Fruit fly (Drosophila melanogaster) whole organism, embryonic: ENCODE measurements around the gene Cortactin.

Source experiments
- Atf6 ChIP-seq: fragments of 200-800 bp; sonication (Bioruptor generic); IDR thresholded peaks from 2 replicates; pipeline ENCODE4 v1.3.6; 2022; ENCODE audit warnings: missing biosample characterization, missing genetic modification characterization
- B-H1 ChIP-seq: fragments of 200-800 bp; sonication (Bioruptor generic); IDR thresholded peaks from 3 replicates; pipeline ENCODE4 v1.3.6; 2022; ENCODE audit warnings: missing biosample characterization, missing genetic modification characterization
- CG10321 ChIP-seq: fragments of 200-800 bp; sonication (Bioruptor generic); IDR thresholded peaks from 2 replicates; pipeline ENCODE4 v1.3.6; 2022; ENCODE audit warnings: missing biosample characterization, missing genetic modification characterization
- CG10462 ChIP-seq: fragments of 200-800 bp; sonication (Bioruptor generic); optimal IDR thresholded peaks from 2 replicates; lab custom pipeline; 2016; ENCODE audit warnings: missing biosample characterization, missing genetic modification characterization
- CG13775 ChIP-seq: fragments of 200-800 bp; sonication (Bioruptor generic); optimal IDR thresholded peaks from 3 replicates; lab custom pipeline; 2017; ENCODE audit warnings: missing biosample characterization, mild to moderate bottlenecking, missing genetic modification characterization
- CG14667 ChIP-seq: fragments of 200-800 bp; sonication (Bioruptor generic); IDR thresholded peaks from 2 replicates; pipeline ENCODE4 v1.3.6; 2022; ENCODE audit warnings: missing biosample characterization, missing genetic modification characterization
- CG15011 ChIP-seq: fragments of 200-800 bp; sonication (Bioruptor generic); optimal IDR thresholded peaks from 3 replicates; lab custom pipeline; 2018; ENCODE audit warnings: missing biosample characterization, mild to moderate bottlenecking, missing genetic modification characterization
- CG17361 ChIP-seq: fragments of 200-800 bp; sonication (Bioruptor generic); IDR thresholded peaks from 3 replicates; pipeline ENCODE4 v1.3.6; 2022; ENCODE audit warnings: missing biosample characterization, missing genetic modification characterization
- CG17385 ChIP-seq: fragments of 200-800 bp; sonication (Bioruptor generic); optimal IDR thresholded peaks from 3 replicates; lab custom pipeline; 2018; ENCODE audit warnings: missing biosample characterization, mild to moderate bottlenecking, missing genetic modification characterization
- CG17829 ChIP-seq: fragments of 200-800 bp; optimal IDR thresholded peaks from 2 replicates; lab custom pipeline; 2019; ENCODE audit warnings: missing biosample characterization, mild to moderate bottlenecking, missing genetic modification characterization, moderate library complexity
- CG1792 ChIP-seq: fragments of 200-800 bp; sonication (Bioruptor generic); optimal IDR thresholded peaks from 2 replicates; lab custom pipeline; 2016; ENCODE audit warnings: missing biosample characterization, missing genetic modification characterization
- CG4360 ChIP-seq: fragments of 200-800 bp; sonication (Bioruptor generic); IDR thresholded peaks from 2 replicates; pipeline ENCODE4 v1.3.6; 2022; ENCODE audit warnings: missing biosample characterization, missing genetic modification characterization
- CG6272 ChIP-seq: fragments of 200-800 bp; sonication (Bioruptor generic); IDR thresholded peaks from 2 replicates; pipeline ENCODE4 v1.3.6; 2022; ENCODE audit warnings: missing biosample characterization, missing genetic modification characterization
- CG6654 ChIP-seq: fragments of 200-800 bp; sonication (Bioruptor generic); optimal IDR thresholded peaks from 2 replicates; lab custom pipeline; 2017; ENCODE audit warnings: missing biosample characterization, mild to moderate bottlenecking, missing genetic modification characterization
- CG6683 ChIP-seq: fragments of 200-800 bp; sonication (Bioruptor generic); optimal IDR thresholded peaks from 2 replicates; lab custom pipeline; 2017; ENCODE audit warnings: missing biosample characterization, mild to moderate bottlenecking, missing genetic modification characterization, missing genetic modification reagents
- CG6813 ChIP-seq: fragments of 200-800 bp; sonication (Bioruptor generic); optimal IDR thresholded peaks from 2 replicates; lab custom pipeline; 2017; ENCODE audit warnings: missing biosample characterization, missing genetic modification characterization, mild to moderate bottlenecking, moderate library complexity, missing genetic modification reagents
- CG8924 ChIP-seq: fragments of 200-800 bp; optimal IDR thresholded peaks from 3 replicates; lab custom pipeline; 2019; ENCODE audit warnings: missing biosample characterization, mild to moderate bottlenecking, missing genetic modification characterization, moderate library complexity
- CG9817 ChIP-seq: fragments of 200-800 bp; sonication (Bioruptor generic); optimal IDR thresholded peaks from 2 replicates; lab custom pipeline; 2018; ENCODE audit warnings: missing biosample characterization, mild to moderate bottlenecking, missing genetic modification characterization, moderate library complexity
- Dbx ChIP-seq: fragments of 200-800 bp; sonication (Bioruptor generic); IDR thresholded peaks from 3 replicates; pipeline ENCODE4 v1.3.6; 2022; ENCODE audit warnings: missing biosample characterization, missing genetic modification characterization
- Gsc ChIP-seq: fragments of 200-800 bp; sonication (Bioruptor generic); IDR thresholded peaks from 2 replicates; pipeline ENCODE4 v1.3.6; 2022; ENCODE audit warnings: missing biosample characterization, missing genetic modification characterization
- H2.0 ChIP-seq: fragments of 200-800 bp; sonication (Bioruptor generic); IDR thresholded peaks from 2 replicates; pipeline ENCODE4 v1.3.6; 2022; ENCODE audit warnings: missing biosample characterization, missing genetic modification characterization
- HLH4C ChIP-seq: fragments of 200-800 bp; sonication (Bioruptor generic); IDR thresholded peaks from 3 replicates; pipeline ENCODE4 v1.3.6; 2022; ENCODE audit warnings: missing biosample characterization, missing genetic modification characterization; ENCODE audit not compliant: partially characterized antibody
- HLHmδ ChIP-seq: fragments of 200-800 bp; sonication (Bioruptor generic); optimal IDR thresholded peaks from 2 replicates; lab custom pipeline; 2018; ENCODE audit warnings: missing biosample characterization, mild to moderate bottlenecking, missing genetic modification characterization, moderate library complexity
- Jarid2 ChIP-seq: fragments of 200-800 bp; sonication (Bioruptor generic); optimal IDR thresholded peaks from 3 replicates; lab custom pipeline; 2017; ENCODE audit warnings: mild to moderate bottlenecking, missing biosample characterization, missing genetic modification reagents, missing genetic modification characterization
- NFAT ChIP-seq: fragments of 200-800 bp; sonication (Bioruptor generic); IDR thresholded peaks from 2 replicates; pipeline ENCODE4 v1.3.6; 2022; ENCODE audit warnings: missing biosample characterization, missing genetic modification characterization
- Nf-YB ChIP-seq: fragments of 200-800 bp; sonication (Bioruptor generic); optimal IDR thresholded peaks from 3 replicates; lab custom pipeline; 2019; ENCODE audit warnings: missing biosample characterization, mild to moderate bottlenecking, missing genetic modification characterization, moderate library complexity
- Oaz ChIP-seq: fragments of 200-800 bp; sonication (Bioruptor generic); IDR thresholded peaks from 2 replicates; pipeline ENCODE4 v1.3.6; 2022; ENCODE audit warnings: missing biosample characterization, missing genetic modification characterization
- Rfx ChIP-seq: fragments of 200-800 bp; sonication (Bioruptor generic); IDR thresholded peaks from 2 replicates; pipeline ENCODE4 v1.3.6; 2022; ENCODE audit warnings: missing biosample characterization, missing genetic modification characterization
- bab2 ChIP-seq: fragments of 200-800 bp; sonication (Bioruptor generic); optimal IDR thresholded peaks from 2 replicates; lab custom pipeline; 2016; ENCODE audit warnings: missing biosample characterization, missing genetic modification characterization
- bbx ChIP-seq: fragments of 200-800 bp; sonication (Bioruptor generic); IDR thresholded peaks from 2 replicates; pipeline ENCODE4 v1.3.6; 2022; ENCODE audit warnings: missing biosample characterization, missing genetic modification characterization; ENCODE audit not compliant: partially characterized antibody
- crp ChIP-seq, 2 experiments: fragments of 200-800 bp; sonication (Bioruptor generic); optimal IDR thresholded peaks; 2 replicates in 1 of 2; 3 replicates in 1 of 2; lab custom pipeline; 2017; ENCODE audit warnings: missing biosample characterization in 2 of 2, missing genetic modification characterization in 2 of 2, mild to moderate bottlenecking in 1 of 2, moderate library complexity in 1 of 2
- dan ChIP-seq: fragments of 200-800 bp; sonication (Bioruptor generic); IDR thresholded peaks from 2 replicates; pipeline ENCODE4 v1.3.6; 2022; ENCODE audit warnings: missing biosample characterization, missing genetic modification characterization
- dysf ChIP-seq: fragments of 200-800 bp; sonication (Bioruptor generic); IDR thresholded peaks from 3 replicates; pipeline ENCODE4 v1.3.6; 2022; ENCODE audit warnings: missing biosample characterization, missing genetic modification characterization
- ewg ChIP-seq: fragments of 200-800 bp; sonication (Bioruptor generic); optimal IDR thresholded peaks from 3 replicates; lab custom pipeline; 2017; ENCODE audit warnings: mild to moderate bottlenecking, missing biosample characterization, missing genetic modification reagents, missing genetic modification characterization
- ftz-f1 ChIP-seq: fragments of 200-800 bp; sonication (Bioruptor generic); optimal IDR thresholded peaks from 2 replicates; lab custom pipeline; 2016; ENCODE audit warnings: missing biosample characterization, missing genetic modification characterization
- gsb-n ChIP-seq: fragments of 200-800 bp; sonication (Bioruptor generic); optimal IDR thresholded peaks from 3 replicates; lab custom pipeline; 2018; ENCODE audit warnings: missing biosample characterization, mild to moderate bottlenecking, missing genetic modification characterization
- hbn ChIP-seq: fragments of 200-800 bp; sonication (Bioruptor generic); IDR thresholded peaks from 2 replicates; pipeline ENCODE4 v1.3.6; 2022; ENCODE audit warnings: missing biosample characterization, missing genetic modification characterization; ENCODE audit not compliant: partially characterized antibody
- ken ChIP-seq: fragments of 200-800 bp; sonication (Bioruptor generic); IDR thresholded peaks from 3 replicates; pipeline ENCODE4 v1.3.6; 2022; ENCODE audit warnings: missing biosample characterization, missing genetic modification characterization
- knrl ChIP-seq: fragments of 200-800 bp; sonication (Bioruptor generic); IDR thresholded peaks from 3 replicates; pipeline ENCODE4 v1.3.6; 2022; ENCODE audit warnings: missing biosample characterization, missing genetic modification characterization; ENCODE audit not compliant: partially characterized antibody
- lola ChIP-seq, 3 experiments: fragments of >200 bp in 2 of 3; fragments of 200-800 bp in 1 of 3; sonication (Bioruptor generic) in 1 of 3; optimal IDR thresholded peaks; 2 replicates each; lab custom pipeline; 2017 to 2019; ENCODE audit warnings: missing biosample characterization in 3 of 3, missing genetic modification characterization in 3 of 3, mild to moderate bottlenecking in 1 of 3, moderate library complexity in 1 of 3
- nerfin-1 ChIP-seq: fragments of 200-800 bp; sonication (Bioruptor generic); optimal IDR thresholded peaks from 3 replicates; lab custom pipeline; 2019; ENCODE audit warnings: missing biosample characterization, mild to moderate bottlenecking, missing genetic modification characterization, moderate library complexity
- peb ChIP-seq: fragments of 200-800 bp; sonication (Bioruptor generic); IDR thresholded peaks from 2 replicates; pipeline ENCODE4 v1.3.6; 2022; ENCODE audit warnings: missing biosample characterization, missing genetic modification characterization
- pho ChIP-seq: fragments of 200-800 bp; sonication (Bioruptor generic); optimal IDR thresholded peaks from 2 replicates; lab custom pipeline; 2016; ENCODE audit warnings: missing biosample characterization, missing genetic modification characterization
- run ChIP-seq: fragments of 200-800 bp; sonication (Bioruptor generic); optimal IDR thresholded peaks from 3 replicates; lab custom pipeline; 2018; ENCODE audit warnings: missing biosample characterization, mild to moderate bottlenecking, missing genetic modification characterization
- tap ChIP-seq: fragments of 200-800 bp; optimal IDR thresholded peaks from 3 replicates; lab custom pipeline; 2019; ENCODE audit warnings: missing biosample characterization, mild to moderate bottlenecking, missing genetic modification characterization, moderate library complexity
- tgo ChIP-seq: fragments of 200-800 bp; sonication (Bioruptor generic); IDR thresholded peaks from 3 replicates; pipeline ENCODE4 v1.3.6; 2022; ENCODE audit warnings: missing biosample characterization, missing genetic modification characterization
- tll ChIP-seq, 2 experiments: fragments of 200-800 bp in 1 of 2; fragments of >200 bp in 1 of 2; sonication (Bioruptor generic) in 1 of 2; optimal IDR thresholded peaks; 2 replicates each; lab custom pipeline; 2017 to 2019; ENCODE audit warnings: missing biosample characterization in 2 of 2, missing genetic modification characterization in 2 of 2, mild to moderate bottlenecking in 1 of 2, moderate library complexity in 1 of 2
- vvl ChIP-seq: fragments of 200-800 bp; sonication (Bioruptor generic); IDR thresholded peaks from 2 replicates; pipeline ENCODE4 v1.3.6; 2022; ENCODE audit warnings: missing biosample characterization, missing genetic modification characterization
- zfh1 ChIP-seq: fragments of 200-800 bp; sonication (Bioruptor generic); IDR thresholded peaks from 3 replicates; pipeline ENCODE4 v1.3.6; 2022; ENCODE audit warnings: missing biosample characterization, missing genetic modification characterization

The Cortactin gene

DNA sequence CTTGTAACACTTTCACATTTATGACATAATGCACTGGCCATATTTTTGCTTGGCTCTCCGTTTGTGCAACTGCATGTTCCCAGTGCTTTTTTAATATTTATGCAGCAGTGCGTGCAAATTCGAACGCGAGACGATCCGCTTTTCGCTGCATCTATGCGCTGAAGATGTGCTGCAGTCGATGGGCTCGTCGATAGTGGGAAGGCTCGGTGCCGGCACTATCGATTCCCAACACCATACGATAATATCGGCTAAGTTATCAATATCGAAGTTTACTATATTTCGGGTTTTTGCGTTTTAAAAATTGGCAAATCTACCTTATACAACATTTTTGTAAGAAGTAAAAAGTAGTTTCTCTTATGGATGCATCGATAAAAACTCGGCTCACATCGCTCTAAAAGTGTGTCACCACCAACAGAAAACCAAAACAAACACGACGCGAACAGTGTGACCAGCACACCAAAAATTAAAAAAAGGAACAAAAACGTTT lies 33.4 kb upstream of the Cortactin start, which contains the start of gene RhoGAP93B (continued):
- TF ChIP-seq Jarid2 (GFP tag; lab: Kevin White, UChicago) (peak; percentile 78), CG8924 (tag; lab: Kevin White, UChicago) (peak; percentile 82), Gsc (GFP tag; lab: Robert Waterston, UW) (0 out of 2 replicates have a peak, but pooled peaks have one; percentile 28), knrl (GFP tag; lab: Robert Waterston, UW) (peak; percentile 100), CG4360 (0 out of 2 replicates have a peak, but pooled peaks have one; percentile 5), pho (peak; percentile 93), NFAT (GFP tag; lab: Robert Waterston, UW) (peak; percentile 94), CG15011 (GFP tag; lab: Kevin White, UChicago) (no peak), nerfin-1 (tag; lab: Kevin White, UChicago) (peak; percentile 82), crp (GFP tag; optimal IDR thresholded peaks at IDR 0.05; lab: Kevin White, UChicago) (peak in 1 of 2 experiments; percentile 44), hbn (GFP tag; lab: Robert Waterston, UW) (peak; percentile 100), CG14667 (GFP tag; lab: Robert Waterston, UW) (peak; percentile 91), Oaz (GFP tag; lab: Robert Waterston, UW) (peak; percentile 87), dan (GFP tag; lab: Robert Waterston, UW) (peak; percentile 58), Nf-YB (peak; percentile 53), HLHmδ (GFP tag; lab: Kevin White, UChicago) (peak; percentile 57), Rfx (GFP tag; lab: Robert Waterston, UW) (peak; percentile 91), ftz-f1 (GFP tag; lab: Kevin White, UChicago) (peak; percentile 64), zfh1 (GFP tag; lab: Robert Waterston, UW) (peak; percentile 85), H2.0 (GFP tag; lab: Robert Waterston, UW) (peak; percentile 78), bab2 (peak; percentile 94), Dbx (GFP tag; lab: Robert Waterston, UW) (peak; percentile 97), peb (peak; percentile 80), gsb-n (tag; lab: Kevin White, UChicago) (no peak), ewg (GFP tag; lab: Kevin White, UChicago) (peak; percentile 37), tgo (GFP tag; lab: Robert Waterston, UW) (peak; percentile 80), CG1792 (peak; percentile 92), CG17361 (GFP tag; lab: Robert Waterston, UW) (peak; percentile 84), CG9817 (tag; lab: Kevin White, UChicago) (peak; percentile 77), HLH4C (peak; percentile 100), tap (no peak), dysf (peak; percentile 88), lola (GFP tag; optimal IDR thresholded peaks at IDR 0.05; lab: Kevin White, UChicago) (peak in 1 of 3 experiments; percentile 78), B-H1 (GFP tag; lab: Robert Waterston, UW) (peak; percentile 82), CG10321 (peak; percentile 27; the same call in 1 of the 2 replicates), CG6654 (GFP tag; lab: Kevin White, UChicago) (peak; percentile 32), Atf6 (GFP tag; lab: Robert Waterston, UW) (peak; percentile 92), CG13775 (GFP tag; lab: Kevin White, UChicago) (peak; percentile 90), CG6272 (peak; percentile 96), CG17385 (GFP tag; lab: Kevin White, UChicago) (peak; percentile 7), CG6683 (GFP tag; lab: Kevin White, UChicago) (peak; percentile 48), CG6813 (peak; percentile 14), ken (peak; percentile 83), vvl (GFP tag; lab: Robert Waterston, UW) (peak; percentile 95), run (tag; lab: Kevin White, UChicago) (peak; percentile 40), CG17829 (tag; lab: Kevin White, UChicago) (peak; percentile 88), bbx (GFP tag; lab: Robert Waterston, UW) (peak; percentile 100), CG10462 (GFP tag; lab: Kevin White, UChicago) (peak; percentile 26), tll (GFP tag; optimal IDR thresholded peaks at IDR 0.05; lab: Kevin White, UChicago) (peak in 1 of 2 experiments; percentile 29)
